Fruit fly (Drosophila melanogaster) S2 (cell line): ENCODE measurements around the gene Jhbp5.

Experiments
- CG8478 ChIP-seq: fragments of >200 bp; optimal IDR thresholded peaks from 2 replicates; lab custom pipeline; 2018
- CTCF ChIP-seq, 2 experiments: fragments of >200 bp; optimal IDR thresholded peaks; 2 replicates each; lab custom pipeline; 2018

The Jhbp5 gene

dm6 chr3R:16049369-16049768, 3.4 kb upstream of the Jhbp5 start, which contains the start of the genes IKKbeta and CG5013:
Gene IKKbeta (minus strand): TSS chr3R:16049421.
Gene CG5013 (plus strand): TSS chr3R:16049670.
- TF ChIP-seq CG8478 (no peak), CTCF (optimal IDR thresholded peaks at IDR 0.05; lab: Kevin White, UChicago) (peak in 1 of 2 experiments; percentile 19)

- TF ChIP-seq CTCF (optimal IDR thresholded peaks at IDR 0.05; lab: Kevin White, UChicago) (no peak), CG8478 (no peak)
Measured at dm6 chr3R:16042900-16043548, 2.9 kb downstream of the Jhbp5 start, which contains the start of gene Jhbp4. Gene Jhbp4 (plus strand): TSS chr3R:16043498.

- no peak for TF ChIP-seq CTCF (optimal IDR thresholded peaks at IDR 0.05; lab: Kevin White, UChicago)
- TF ChIP-seq CG8478 = no peak
Measured at dm6 chr3R:16042137-16042899, 3.6 kb downstream of the Jhbp5 start.

- peak in 1 of 2 experiments; percentile 54 for TF ChIP-seq CTCF (optimal IDR thresholded peaks at IDR 0.05; lab: Kevin White, UChicago)
- no peak for TF ChIP-seq CG8478
Measured at dm6 chr3R:16040925-16041324, 5.0 kb downstream of the Jhbp5 start.

- TF ChIP-seq CG8478 (no peak), CTCF (optimal IDR thresholded peaks at IDR 0.05; lab: Kevin White, UChicago) (no peak)
Measured at dm6 chr3R:16039557-16039956, 6.4 kb downstream of the Jhbp5 start.

dm6 chr3R:16038049-16038448, 7.9 kb downstream of the Jhbp5 start:
- TF ChIP-seq CTCF (optimal IDR thresholded peaks at IDR 0.05; lab: Kevin White, UChicago) = no peak
- no peak for TF ChIP-seq CG8478

- no peak for TF ChIP-seq CG8478
- no peak for TF ChIP-seq CTCF (optimal IDR thresholded peaks at IDR 0.05; lab: Kevin White, UChicago)
Measured at dm6 chr3R:16034186-16034585, 11.7 kb downstream of the Jhbp5 start.

dm6 chr3R:16033727-16034126, 12.2 kb downstream of the Jhbp5 start:
- TF ChIP-seq CTCF (optimal IDR thresholded peaks at IDR 0.05; lab: Kevin White, UChicago) (no peak), CG8478 (no peak)

dm6 chr3R:16030445-16030844, 15.5 kb downstream of the Jhbp5 start:
- no peak for TF ChIP-seq CG8478

- no peak for TF ChIP-seq CG8478
- no peak for TF ChIP-seq CTCF (optimal IDR thresholded peaks at IDR 0.05; lab: Kevin White, UChicago)
Measured at dm6 chr3R:16029584-16029983, 16.3 kb downstream of the Jhbp5 start.

dm6 chr3R:16028651-16029050, 17.3 kb downstream of the Jhbp5 start:
- TF ChIP-seq CG8478 (no peak), CTCF (optimal IDR thresholded peaks at IDR 0.05; lab: Kevin White, UChicago) (no peak)

dm6 chr3R:16025587-16026223, 20.2 kb downstream of the Jhbp5 start, which contains the start of gene pnr:
Gene pnr (plus strand): TSS chr3R:16026079.
- TF ChIP-seq CTCF (optimal IDR thresholded peaks at IDR 0.05; lab: Kevin White, UChicago) (peak in 1 of 2 experiments; percentile 3), CG8478 (no peak)

dm6 chr3R:16024110-16024509, 21.8 kb downstream of the Jhbp5 start:
- TF ChIP-seq CG8478 = no peak
- no peak for TF ChIP-seq CTCF (optimal IDR thresholded peaks at IDR 0.05; lab: Kevin White, UChicago)

- TF ChIP-seq CG8478 (no peak), CTCF (optimal IDR thresholded peaks at IDR 0.05; lab: Kevin White, UChicago) (no peak)
Measured at dm6 chr3R:16023627-16024026, 22.3 kb downstream of the Jhbp5 start.

- TF ChIP-seq CTCF (optimal IDR thresholded peaks at IDR 0.05; lab: Kevin White, UChicago) (no peak), CG8478 (no peak)
Measured at dm6 chr3R:16022005-16022404, 23.9 kb downstream of the Jhbp5 start.

dm6 chr3R:16014573-16014972, 31.4 kb downstream of the Jhbp5 start:
- TF ChIP-seq CG8478 (no peak), CTCF (optimal IDR thresholded peaks at IDR 0.05; lab: Kevin White, UChicago) (no peak)
